Worm (Caenorhabditis elegans) whole organism, L4 larva: ENCODE results near the gene B0303.16.

Experiments
- D1046.2 ChIP-seq: fragments of 200-800 bp; sonication (Bioruptor generic); IDR thresholded peaks from 2 replicates; pipeline ENCODE4 v1.3.6; 2022; ENCODE audit warnings: missing genetic modification characterization, missing compliant biosample characterization
- F10B5.3 ChIP-seq: sonication (generic microtip); optimal IDR thresholded peaks from 2 replicates; lab custom pipeline; 2016; ENCODE audit warnings: mild to moderate bottlenecking, missing genetic modification characterization, missing compliant biosample characterization
- F26F4.8 ChIP-seq: fragments of 200-800 bp; sonication (Bioruptor generic); conservative IDR thresholded peaks from 2 replicates; pipeline ENCODE4 v1.3.6; 2022; ENCODE audit warnings: missing genetic modification characterization, missing compliant biosample characterization
- F44E2.7 ChIP-seq: fragments of 200-800 bp; sonication (Bioruptor generic); IDR thresholded peaks from 2 replicates; pipeline ENCODE4 v2.1.2; 2022; ENCODE audit warnings: missing genetic modification characterization, missing compliant biosample characterization
- F49E8.2 ChIP-seq: sonication (generic microtip); optimal IDR thresholded peaks from 2 replicates; lab custom pipeline; 2016; ENCODE audit warnings: missing compliant biosample characterization, mild to moderate bottlenecking, missing genetic modification characterization, borderline replicate concordance
- T26A8.4 ChIP-seq: fragments of 200-800 bp; sonication (Bioruptor generic); IDR thresholded peaks from 2 replicates; pipeline ENCODE4 v1.3.6; 2022; ENCODE audit warnings: missing genetic modification characterization, missing compliant biosample characterization
- Y105C5A.15 ChIP-seq: fragments of 200-800 bp; sonication (Bioruptor generic); IDR thresholded peaks from 2 replicates; pipeline ENCODE4 v1.3.6; 2022; ENCODE audit warnings: missing genetic modification characterization, missing compliant biosample characterization
- ZK546.5 ChIP-seq, 2 experiments: sonication (generic microtip); optimal IDR thresholded peaks; 2 replicates each; lab custom pipeline; 2017; ENCODE audit warnings: missing biosample characterization in 2 of 2, missing genetic modification characterization in 2 of 2
- aha-1 ChIP-seq: fragments of 150-350 bp; peaks from one replicate; lab custom pipeline; 2014; ENCODE audit warnings: missing biosample characterization, missing genetic modification characterization
- arid-1 ChIP-seq: fragments of 200-800 bp; sonication (Bioruptor generic); conservative IDR thresholded peaks from 2 replicates; pipeline ENCODE4 v1.3.6; 2022; ENCODE audit warnings: missing genetic modification reagents, missing genetic modification characterization, missing compliant biosample characterization
- ceh-28 ChIP-seq: fragments of 150-350 bp; optimal IDR thresholded peaks from 2 replicates; lab custom pipeline; 2014; ENCODE audit warnings: missing biosample characterization, missing genetic modification reagents, missing genetic modification characterization
- ceh-82 ChIP-seq: sonication (generic microtip); optimal IDR thresholded peaks from 2 replicates; lab custom pipeline; 2017; ENCODE audit warnings: missing biosample characterization, missing genetic modification characterization
- cey-2 ChIP-seq: sonication (generic microtip); optimal IDR thresholded peaks from 3 replicates; lab custom pipeline; 2017; ENCODE audit warnings: missing genetic modification characterization, mild to moderate bottlenecking, missing compliant biosample characterization, antibody characterized with exemption, borderline replicate concordance; ENCODE audit not compliant: insufficient read depth
- daf-12 ChIP-seq: fragments of 150-350 bp; optimal IDR thresholded peaks from 2 replicates; lab custom pipeline; 2014; ENCODE audit warnings: missing biosample characterization, missing genetic modification reagents, missing genetic modification characterization
- daf-19 ChIP-seq: fragments of 200-800 bp; sonication (Bioruptor generic); conservative IDR thresholded peaks from 2 replicates; pipeline ENCODE4 v1.3.6; 2022; ENCODE audit warnings: missing genetic modification characterization, missing compliant biosample characterization
- daf-8 ChIP-seq: fragments of 200-800 bp; sonication (Bioruptor generic); IDR thresholded peaks from 2 replicates; pipeline ENCODE4 v1.3.6; 2022; ENCODE audit warnings: missing genetic modification characterization, missing compliant biosample characterization
- dmd-6 ChIP-seq: fragments of 200-800 bp; sonication (Bioruptor generic); IDR thresholded peaks from 2 replicates; pipeline ENCODE4 v1.3.6; 2022; ENCODE audit warnings: missing genetic modification reagents, missing genetic modification characterization, missing compliant biosample characterization
- dmd-8 ChIP-seq: fragments of 200-800 bp; sonication (Bioruptor generic); IDR thresholded peaks from 2 replicates; pipeline ENCODE4 v1.3.6; 2022; ENCODE audit warnings: missing genetic modification characterization, missing compliant biosample characterization
- dve-1 ChIP-seq: sonication (generic microtip); optimal IDR thresholded peaks from 2 replicates; lab custom pipeline; 2017; ENCODE audit warnings: antibody characterized with exemption, mild to moderate bottlenecking, missing genetic modification characterization, missing compliant biosample characterization; ENCODE audit not compliant: insufficient read depth
- fos-1 ChIP-seq: fragments of 150-350 bp; optimal IDR thresholded peaks from 2 replicates; lab custom pipeline; 2014; ENCODE audit warnings: missing biosample characterization, missing genetic modification characterization
- gei-8 ChIP-seq: fragments of 200-800 bp; sonication (Bioruptor generic); optimal IDR thresholded peaks from 2 replicates; lab custom pipeline; 2018; ENCODE audit warnings: mild to moderate bottlenecking, missing genetic modification characterization, missing compliant biosample characterization
- hif-1 ChIP-seq, 2 experiments: sonication (generic microtip); optimal IDR thresholded peaks; 2 replicates each; lab custom pipeline; 2016 to 2017; ENCODE audit warnings: missing compliant biosample characterization in 2 of 2, missing genetic modification characterization in 2 of 2, missing genetic modification reagents in 2 of 2, missing genotype in 2 of 2, mild to moderate bottlenecking in 1 of 2
- hlh-30 ChIP-seq: sonication (generic microtip); optimal IDR thresholded peaks from 2 replicates; lab custom pipeline; 2017; ENCODE audit warnings: antibody characterized with exemption, mild to moderate bottlenecking, missing genetic modification characterization, missing compliant biosample characterization; ENCODE audit not compliant: insufficient read depth
- jun-1 ChIP-seq: fragments of 150-350 bp; optimal IDR thresholded peaks from 2 replicates; lab custom pipeline; 2014; ENCODE audit warnings: missing biosample characterization, missing genetic modification reagents, missing genetic modification characterization
- lim-7 ChIP-seq: fragments of 200-800 bp; sonication (Bioruptor generic); IDR thresholded peaks from 2 replicates; pipeline ENCODE4 v1.3.6; 2022; ENCODE audit warnings: missing genetic modification characterization, missing compliant biosample characterization
- lin-13 ChIP-seq: fragments of 150-350 bp; optimal IDR thresholded peaks from 2 replicates; lab custom pipeline; 2014; ENCODE audit warnings: missing biosample characterization, missing genetic modification reagents, missing genetic modification characterization
- lin-15B ChIP-seq: fragments of 150-350 bp; sonication (generic microtip); optimal IDR thresholded peaks from 3 replicates; lab custom pipeline; 2014; ENCODE audit warnings: missing biosample characterization, missing genetic modification characterization
- lin-29 ChIP-seq: fragments of 200-800 bp; sonication (Bioruptor generic); IDR thresholded peaks from 2 replicates; pipeline ENCODE4 v1.3.6; 2022; ENCODE audit warnings: missing genetic modification reagents, missing genetic modification characterization, missing compliant biosample characterization
- lsy-2 ChIP-seq, 2 experiments: fragments of 150-350 bp in 1 of 2; sonication (generic microtip) in 1 of 2; optimal IDR thresholded peaks; 2 replicates each; lab custom pipeline; 2014 to 2017; ENCODE audit warnings: missing biosample characterization in 2 of 2, missing genetic modification characterization in 2 of 2
- mdl-1 ChIP-seq, 2 experiments: fragments of 150-350 bp in 1 of 2; sonication (generic microtip) in 1 of 2; optimal IDR thresholded peaks; 2 replicates each; lab custom pipeline; 2014 to 2017; ENCODE audit warnings: missing biosample characterization in 2 of 2, missing genetic modification characterization in 2 of 2
- mes-2 ChIP-seq: sonication (generic microtip); optimal IDR thresholded peaks from 2 replicates; lab custom pipeline; 2016; ENCODE audit warnings: missing genotype, mild to moderate bottlenecking, missing genetic modification characterization, missing compliant biosample characterization; ENCODE audit not compliant: poor library complexity, severe bottlenecking
- nhr-10 ChIP-seq: fragments of 150-350 bp; optimal IDR thresholded peaks from 2 replicates; lab custom pipeline; 2014; ENCODE audit warnings: missing biosample characterization, missing genetic modification characterization
- nhr-102 ChIP-seq: sonication (generic microtip); optimal IDR thresholded peaks from 2 replicates; lab custom pipeline; 2016; ENCODE audit warnings: mild to moderate bottlenecking, missing genetic modification characterization, moderate library complexity, missing compliant biosample characterization
- nhr-11 ChIP-seq: fragments of 150-350 bp; optimal IDR thresholded peaks from 2 replicates; lab custom pipeline; 2014; ENCODE audit warnings: missing biosample characterization, missing genetic modification characterization
- nhr-28 ChIP-seq: fragments of 150-350 bp; optimal IDR thresholded peaks from 2 replicates; lab custom pipeline; 2014; ENCODE audit warnings: missing biosample characterization, missing genetic modification characterization
- nhr-42 ChIP-seq: fragments of 200-800 bp; sonication (Bioruptor generic); IDR thresholded peaks from 2 replicates; pipeline ENCODE4 v1.3.6; 2022; ENCODE audit warnings: missing genetic modification characterization, missing compliant biosample characterization
- nhr-77 ChIP-seq: fragments of 150-350 bp; optimal IDR thresholded peaks from 2 replicates; lab custom pipeline; 2014; ENCODE audit warnings: missing biosample characterization, missing genetic modification characterization
- pha-4 ChIP-seq, 2 experiments: fragments of 150-350 bp in 1 of 2; fragments of 200-800 bp in 1 of 2; sonication (Bioruptor generic) in 1 of 2; IDR thresholded peaks in 1 of 2; optimal IDR thresholded peaks in 1 of 2; 2 replicates each; pipeline versions ENCODE4 v1.3.6 to Lab custom; 2014 to 2022; ENCODE audit warnings: missing genetic modification characterization in 2 of 2, missing genetic modification reagents in 2 of 2, missing biosample characterization in 1 of 2, missing compliant biosample characterization in 1 of 2
- pqm-1 ChIP-seq: sonication (generic microtip); optimal IDR thresholded peaks from 2 replicates; lab custom pipeline; 2017; ENCODE audit warnings: missing biosample characterization, missing genetic modification characterization
- rbr-2 ChIP-seq: sonication (generic microtip); optimal IDR thresholded peaks from 2 replicates; lab custom pipeline; 2016; ENCODE audit warnings: missing genotype, missing genetic modification characterization, missing compliant biosample characterization
- set-16 ChIP-seq: fragments of 200-800 bp; sonication (Bioruptor generic); IDR thresholded peaks from 2 replicates; pipeline ENCODE4 v1.3.6; 2022; ENCODE audit warnings: missing genetic modification reagents, missing genetic modification characterization, missing compliant biosample characterization
- skn-1 ChIP-seq: fragments of 150-350 bp; optimal IDR thresholded peaks from 2 replicates; lab custom pipeline; 2014; ENCODE audit warnings: missing biosample characterization, missing genetic modification characterization
- spr-1 ChIP-seq: sonication (generic microtip); optimal IDR thresholded peaks from 2 replicates; lab custom pipeline; 2016; ENCODE audit warnings: mild to moderate bottlenecking, missing genetic modification characterization, missing compliant biosample characterization
- tag-97 ChIP-seq: fragments of 200-800 bp; sonication (Bioruptor generic); IDR thresholded peaks from 2 replicates; pipeline ENCODE4 v1.3.6; 2022; ENCODE audit warnings: missing genetic modification characterization, missing compliant biosample characterization
- unc-130 ChIP-seq: sonication (generic microtip); optimal IDR thresholded peaks from 2 replicates; lab custom pipeline; 2016; ENCODE audit warnings: missing genetic modification reagents, missing genetic modification characterization, missing compliant biosample characterization
- unc-39 ChIP-seq: sonication (generic microtip); optimal IDR thresholded peaks from 2 replicates; lab custom pipeline; 2017; ENCODE audit warnings: missing biosample characterization, missing genetic modification characterization
- vab-7 ChIP-seq: fragments of 200-800 bp; sonication (Bioruptor generic); IDR thresholded peaks from 2 replicates; pipeline ENCODE4 v1.3.6; 2022; ENCODE audit warnings: missing genetic modification reagents, missing genetic modification characterization, missing compliant biosample characterization
- zag-1 ChIP-seq: fragments of 150-350 bp; optimal IDR thresholded peaks from 2 replicates; lab custom pipeline; 2014; ENCODE audit warnings: missing biosample characterization, missing genetic modification characterization
- zfp-2 ChIP-seq: sonication (generic microtip); optimal IDR thresholded peaks from 2 replicates; lab custom pipeline; 2016; ENCODE audit warnings: mild to moderate bottlenecking, missing genetic modification characterization, missing compliant biosample characterization
- ztf-7 ChIP-seq: fragments of 150-350 bp; optimal IDR thresholded peaks from 2 replicates; lab custom pipeline; 2014; ENCODE audit warnings: missing biosample characterization, missing genetic modification characterization

Gene B0303.16

DNA sequence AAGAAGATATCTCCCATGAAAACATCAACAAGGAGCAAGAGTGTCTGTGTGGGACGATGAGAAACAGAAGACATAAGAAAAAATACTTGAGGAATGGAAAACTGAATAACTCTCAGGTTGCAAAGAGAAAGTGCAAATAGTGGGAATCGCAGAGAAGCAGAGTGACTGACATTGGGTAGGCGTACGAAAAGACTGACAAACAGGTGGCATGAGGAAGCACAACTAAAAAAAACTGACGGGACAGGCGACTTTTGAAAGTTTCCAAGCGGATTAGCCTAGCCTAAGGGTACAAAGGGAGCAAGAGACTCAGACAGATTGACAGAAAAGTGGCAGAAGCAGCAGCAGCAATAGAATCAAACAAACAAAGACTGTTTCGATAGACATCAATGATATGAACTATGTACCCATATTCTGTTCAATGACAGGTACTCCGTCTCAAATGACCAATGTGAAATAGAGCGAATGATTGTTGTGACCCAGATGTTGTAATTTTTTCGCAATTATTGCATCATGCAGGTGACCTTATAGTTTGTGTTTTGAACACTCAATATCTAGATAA is 29.5 kb downstream of the B0303.16 start (continued):
- TF ChIP-seq arid-1 (GFP tag; lab: Robert Waterston, UW) (no peak; the same call in 1 of the 2 replicates), vab-7 (GFP tag; lab: Robert Waterston, UW) (0 out of 2 replicates have a peak, but pooled peaks have one; percentile 19), aha-1 (tag; lab: Kevin White, UChicago) (peak; percentile 87), daf-19 (GFP tag; lab: Robert Waterston, UW) (no peak), jun-1 (tag; lab: Kevin White, UChicago) (no peak), ceh-28 (tag; lab: Kevin White, UChicago) (no peak), lim-7 (GFP tag; lab: Robert Waterston, UW) (no peak), zfp-2 (no peak), Y105C5A.15 (GFP tag; lab: Robert Waterston, UW) (no peak), unc-39 (no peak), nhr-10 (tag; lab: Kevin White, UChicago) (no peak), set-16 (no peak), ztf-7 (tag; lab: Kevin White, UChicago) (peak; percentile 79), gei-8 (GFP tag; lab: Kevin White, UChicago) (peak; percentile 5), zag-1 (tag; lab: Kevin White, UChicago) (no peak), lin-29 (GFP tag; lab: Robert Waterston, UW) (no peak), dve-1 (tag; lab: Kevin White, UChicago) (peak; percentile 47), ceh-82 (tag; lab: Kevin White, UChicago) (no peak), pha-4 (GFP tag; IDR thresholded peaks at IDR 0.05; lab: Robert Waterston, UW) (no peak), pha-4 (tag; optimal IDR thresholded peaks at IDR 0.05; lab: Kevin White, UChicago) (peak; percentile 11), dmd-6 (peak; percentile 79), nhr-77 (no peak), lin-15B (tag; lab: Kevin White, UChicago) (no peak), hlh-30 (tag; lab: Kevin White, UChicago) (peak; percentile 78), rbr-2 (tag; lab: Kevin White, UChicago) (peak; percentile 24), F49E8.2 (tag; lab: Kevin White, UChicago) (no peak), mes-2 (tag; lab: Kevin White, UChicago) (no peak), dmd-8 (no peak), F10B5.3 (tag; lab: Kevin White, UChicago) (no peak), cey-2 (tag; lab: Kevin White, UChicago) (no peak), F44E2.7 (GFP tag; lab: Robert Waterston, UW) (no peak), pqm-1 (tag; lab: Kevin White, UChicago) (no peak), daf-12 (tag; lab: Kevin White, UChicago) (no peak), lsy-2 (tag; optimal IDR thresholded peaks at IDR 0.05; lab: Kevin White, UChicago) (no peak), fos-1 (tag; lab: Kevin White, UChicago) (no peak), T26A8.4 (GFP tag; lab: Robert Waterston, UW) (no peak), mdl-1 (tag; optimal IDR thresholded peaks at IDR 0.05; lab: Kevin White, UChicago) (peak in 1 of 2 experiments; percentile 40), tag-97 (GFP tag; lab: Robert Waterston, UW) (no peak), lin-13 (GFP tag; lab: Kevin White, UChicago) (peak; percentile 7), nhr-11 (tag; lab: Kevin White, UChicago) (peak; percentile 14), F26F4.8 (no peak), D1046.2 (GFP tag; lab: Robert Waterston, UW) (no peak), nhr-28 (tag; lab: Kevin White, UChicago) (peak; percentile 52), nhr-102 (tag; lab: Kevin White, UChicago) (no peak), daf-8 (GFP tag; lab: Robert Waterston, UW) (no peak), ZK546.5 (tag; optimal IDR thresholded peaks at IDR 0.05; lab: Kevin White, UChicago) (no peak), hif-1 (tag; optimal IDR thresholded peaks at IDR 0.05; lab: Kevin White, UChicago) (peak in 1 of 2 experiments; percentile 34), skn-1 (no peak), nhr-42 (no peak), unc-130 (GFP tag; lab: Kevin White, UChicago) (no peak), spr-1 (tag; lab: Kevin White, UChicago) (no peak)
